Fruit fly (Drosophila melanogaster): Measurements from ENCODE around the gene Ugt36E1.

The Ugt36E1 gene

dm6 chr2L:18839143-18839872 lies 12.7 kb downstream of the Ugt36E1 start, which contains the start of gene CG10600 (continued):
- TF ChIP-seq sc (optimal IDR thresholded peaks at IDR 0.05) (no peak), sc (GFP tag; optimal IDR thresholded peaks at IDR 0.05) (peak; percentile 28), cg (GFP tag; optimal IDR thresholded peaks at IDR 0.05) (peak; percentile 99), Abd-B (GFP tag; optimal IDR thresholded peaks at IDR 0.05) (peak; percentile 72), CG4820 (GFP tag; optimal IDR thresholded peaks at IDR 0.05) (peak; percentile 70), exex (tag; optimal IDR thresholded peaks at IDR 0.05) (no peak), Fer2 (tag; optimal IDR thresholded peaks at IDR 0.05) (peak; percentile 41), insv (GFP tag; optimal IDR thresholded peaks at IDR 0.05) (peak in 1 of 2 experiments; percentile 79), CG15073 (GFP tag; optimal IDR thresholded peaks at IDR 0.05) (no peak), rib (GFP tag; IDR thresholded peaks at IDR 0.05) (peak; percentile 96), CG30020 (tag; optimal IDR thresholded peaks at IDR 0.05) (peak; percentile 26), PHDP (tag; optimal IDR thresholded peaks at IDR 0.05) (peak; percentile 63), ERR (GFP tag; optimal IDR thresholded peaks at IDR 0.05) (peak; percentile 90), MESR4 (GFP tag; optimal IDR thresholded peaks at IDR 0.05) (peak; percentile 84), dpn (GFP tag; optimal IDR thresholded peaks at IDR 0.05) (peak; percentile 90 to 91), corto (GFP tag; optimal IDR thresholded peaks at IDR 0.05) (no peak), CG11085 (GFP tag; IDR thresholded peaks at IDR 0.05) (peak; percentile 76)

DNA sequence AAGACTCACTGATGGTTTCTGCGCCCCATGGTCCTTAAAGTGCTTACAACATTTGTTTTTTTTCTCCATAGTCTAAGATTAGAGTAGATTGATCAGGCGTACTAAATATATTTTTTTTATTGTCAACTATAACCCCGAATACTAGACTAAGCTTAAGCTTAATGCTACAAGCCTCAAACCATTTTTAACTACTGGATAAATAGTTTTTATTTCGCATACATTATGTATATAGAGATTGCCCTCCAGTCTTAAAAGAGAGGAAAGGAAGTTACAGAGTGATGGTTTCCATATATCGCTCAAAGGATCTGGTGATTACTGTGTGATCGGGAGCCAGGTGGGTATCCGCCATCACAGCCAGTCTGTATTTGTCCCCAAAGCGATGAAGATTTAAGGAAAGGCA lies 14.6 kb downstream of the Ugt36E1 start, which contains the start of gene CG31752:
CG31752 (minus strand) TSS at position 101 of the 400 bp plus-strand sequence.
- TF ChIP-seq CG14014 (GFP tag; IDR thresholded peaks at IDR 0.05) (no peak), CG13894 (tag; optimal IDR thresholded peaks at IDR 0.05) (no peak), CG3065 (GFP tag; optimal IDR thresholded peaks at IDR 0.05) (no peak), Dref (GFP tag; IDR thresholded peaks at IDR 0.05) (no peak), CG15696 (tag; optimal IDR thresholded peaks at IDR 0.05) (no peak), dysf (GFP tag; IDR thresholded peaks at IDR 0.05) (no peak), inv (GFP tag; IDR thresholded peaks at IDR 0.05; ENCODE audit: partially characterized antibody) (no peak), CG3281 (GFP tag; optimal IDR thresholded peaks at IDR 0.05) (no peak), Usf (GFP tag; optimal IDR thresholded peaks at IDR 0.05) (no peak), dpn (GFP tag; optimal IDR thresholded peaks at IDR 0.05) (no peak), ac (GFP tag; optimal IDR thresholded peaks at IDR 0.05) (no peak), CG15479 (GFP tag; optimal IDR thresholded peaks at IDR 0.05) (no peak)

- TF ChIP-seq CG2678 (tag; optimal IDR thresholded peaks at IDR 0.05): no peak
- peak; percentile 11; the same call in 1 of the 3 replicates for TF ChIP-seq row (GFP tag; IDR thresholded peaks at IDR 0.05)
- TF ChIP-seq NC2β (GFP tag; optimal IDR thresholded peaks at IDR 0.05): no peak
- TF ChIP-seq D19B (GFP tag; optimal IDR thresholded peaks at IDR 0.05): peak; percentile 45
- no peak for TF ChIP-seq org-1 (GFP tag; optimal IDR thresholded peaks at IDR 0.05)
- TF ChIP-seq fru (optimal IDR thresholded peaks at IDR 0.05): no peak
- TF ChIP-seq D19A (tag; optimal IDR thresholded peaks at IDR 0.05): no peak
- no peak for TF ChIP-seq gcm (GFP tag; optimal IDR thresholded peaks at IDR 0.05)
- TF ChIP-seq CG14710 (tag; optimal IDR thresholded peaks at IDR 0.05): no peak
- no peak for TF ChIP-seq CG2129 (GFP tag; IDR thresholded peaks at IDR 0.05; ENCODE audit: partially characterized antibody)
- TF ChIP-seq usp (GFP tag; optimal IDR thresholded peaks at IDR 0.05): no peak
- TF ChIP-seq HmgD (GFP tag; optimal IDR thresholded peaks at IDR 0.05): no peak
- no peak for TF ChIP-seq Dbx (GFP tag; IDR thresholded peaks at IDR 0.05)
- no peak for TF ChIP-seq Asciz (GFP tag; optimal IDR thresholded peaks at IDR 0.05)
- TF ChIP-seq CG9817 (tag; optimal IDR thresholded peaks at IDR 0.05): no peak
- TF ChIP-seq pita (GFP tag; optimal IDR thresholded peaks at IDR 0.05): no peak
- TF ChIP-seq btn (GFP tag; optimal IDR thresholded peaks at IDR 0.05): no peak
- no peak for TF ChIP-seq Dip3 (GFP tag; optimal IDR thresholded peaks at IDR 0.05)
- TF ChIP-seq CG7928 (GFP tag; optimal IDR thresholded peaks at IDR 0.05): no peak
- no peak for TF ChIP-seq CG8281 (tag; optimal IDR thresholded peaks at IDR 0.05)
- TF ChIP-seq knrl (GFP tag; IDR thresholded peaks at IDR 0.05; ENCODE audit: partially characterized antibody): no peak
Measured at dm6 chr2L:18843560-18843959, 17.0 kb downstream of the Ugt36E1 start.
